Fruit fly (Drosophila melanogaster) whole organism, embryonic: ENCODE measurements around the gene Tango5.

ENCODE experiments used
- Atf3 ChIP-seq: fragments of 200-800 bp; sonication (Bioruptor generic); optimal IDR thresholded peaks from 3 replicates; lab custom pipeline; 2016; ENCODE audit warnings: missing biosample characterization, missing genetic modification characterization
- BtbVII ChIP-seq: fragments of 200-800 bp; sonication (Bioruptor generic); optimal IDR thresholded peaks from 3 replicates; lab custom pipeline; 2017; ENCODE audit warnings: missing biosample characterization, mild to moderate bottlenecking, missing genetic modification characterization
- C15 ChIP-seq: fragments of 200-800 bp; sonication (Bioruptor generic); IDR thresholded peaks from 3 replicates; pipeline ENCODE4 v1.3.6; 2022; ENCODE audit warnings: missing biosample characterization, missing genetic modification characterization
- CG10565 ChIP-seq: fragments of 200-800 bp; sonication (Bioruptor generic); optimal IDR thresholded peaks from 3 replicates; lab custom pipeline; 2016; ENCODE audit warnings: missing biosample characterization, mild to moderate bottlenecking, missing genetic modification characterization
- CG12071 ChIP-seq: fragments of 200-800 bp; sonication (Bioruptor generic); optimal IDR thresholded peaks from 3 replicates; lab custom pipeline; 2018; ENCODE audit warnings: missing biosample characterization, mild to moderate bottlenecking, missing genetic modification characterization
- CG12219 ChIP-seq: fragments of 200-800 bp; sonication (Bioruptor generic); optimal IDR thresholded peaks from 3 replicates; lab custom pipeline; 2018; ENCODE audit warnings: missing biosample characterization, mild to moderate bottlenecking, missing genetic modification characterization
- CG12769 ChIP-seq: fragments of 200-800 bp; sonication (Bioruptor generic); optimal IDR thresholded peaks from 2 replicates; lab custom pipeline; 2019; ENCODE audit warnings: missing biosample characterization, mild to moderate bottlenecking, missing genetic modification characterization, moderate library complexity
- CG14014 ChIP-seq: fragments of 200-800 bp; sonication (Bioruptor generic); IDR thresholded peaks from 2 replicates; pipeline ENCODE4 v1.3.6; 2022; ENCODE audit warnings: missing biosample characterization, missing genetic modification characterization
- CG15479 ChIP-seq: fragments of 200-800 bp; sonication (Bioruptor generic); optimal IDR thresholded peaks from 3 replicates; lab custom pipeline; 2019; ENCODE audit warnings: missing biosample characterization, mild to moderate bottlenecking, missing genetic modification characterization, moderate library complexity
- CG17612 ChIP-seq: fragments of 200-800 bp; sonication (Bioruptor generic); IDR thresholded peaks from 2 replicates; pipeline ENCODE4 v1.3.6; 2022; ENCODE audit warnings: missing biosample characterization, missing genetic modification characterization
- CG1832 ChIP-seq: fragments of 200-800 bp; sonication (Bioruptor generic); optimal IDR thresholded peaks from 2 replicates; lab custom pipeline; 2017; ENCODE audit warnings: missing biosample characterization, mild to moderate bottlenecking, missing genetic modification characterization, inconsistent platforms
- CG18619 ChIP-seq: fragments of 200-800 bp; sonication (Bioruptor generic); optimal IDR thresholded peaks from 3 replicates; lab custom pipeline; 2017; ENCODE audit warnings: missing biosample characterization, mild to moderate bottlenecking, missing genetic modification characterization
- CG2116 ChIP-seq: fragments of 200-800 bp; sonication (Bioruptor generic); optimal IDR thresholded peaks from 3 replicates; lab custom pipeline; 2018; ENCODE audit warnings: missing biosample characterization, mild to moderate bottlenecking, missing genetic modification characterization
- CG2202 ChIP-seq: fragments of 200-800 bp; sonication (Bioruptor generic); optimal IDR thresholded peaks from 2 replicates; lab custom pipeline; 2018; ENCODE audit warnings: missing biosample characterization, mild to moderate bottlenecking, missing genetic modification characterization
- CG30431 ChIP-seq: fragments of 200-800 bp; sonication (Bioruptor generic); optimal IDR thresholded peaks from 2 replicates; lab custom pipeline; 2017; ENCODE audit warnings: missing biosample characterization, missing genetic modification characterization
- CG4617 ChIP-seq: fragments of 200-800 bp; sonication (Bioruptor generic); optimal IDR thresholded peaks from 3 replicates; lab custom pipeline; 2016; ENCODE audit warnings: missing biosample characterization, missing genetic modification characterization, borderline replicate concordance
- CG7963 ChIP-seq: fragments of 200-800 bp; sonication (Bioruptor generic); IDR thresholded peaks from 3 replicates; pipeline ENCODE4 v1.3.6; 2022; ENCODE audit warnings: missing biosample characterization, missing genetic modification characterization; ENCODE audit not compliant: partially characterized antibody
- CG9215 ChIP-seq: fragments of 200-800 bp; sonication (Bioruptor generic); IDR thresholded peaks from 2 replicates; pipeline ENCODE4 v1.3.6; 2022; ENCODE audit warnings: missing biosample characterization, missing genetic modification characterization
- CG9817 ChIP-seq: fragments of 200-800 bp; sonication (Bioruptor generic); optimal IDR thresholded peaks from 2 replicates; lab custom pipeline; 2018; ENCODE audit warnings: missing biosample characterization, mild to moderate bottlenecking, missing genetic modification characterization, moderate library complexity
- Doc2 ChIP-seq: fragments of 200-800 bp; sonication (Bioruptor generic); IDR thresholded peaks from 2 replicates; pipeline ENCODE4 v1.3.6; 2022; ENCODE audit warnings: missing biosample characterization, missing genetic modification characterization
- Drgx ChIP-seq: fragments of 200-800 bp; sonication (Bioruptor generic); IDR thresholded peaks from 2 replicates; pipeline ENCODE4 v1.3.6; 2022; ENCODE audit warnings: missing biosample characterization, missing genetic modification characterization
- Fer2 ChIP-seq: fragments of 200-800 bp; sonication (Bioruptor generic); optimal IDR thresholded peaks from 2 replicates; lab custom pipeline; 2018; ENCODE audit warnings: missing biosample characterization, mild to moderate bottlenecking, missing genetic modification characterization, moderate library complexity
- HHEX ChIP-seq: fragments of 200-800 bp; sonication (Bioruptor generic); optimal IDR thresholded peaks from 3 replicates; lab custom pipeline; 2017; ENCODE audit warnings: missing biosample characterization, mild to moderate bottlenecking, missing genetic modification characterization, missing genetic modification reagents
- HLH3B ChIP-seq: fragments of 200-800 bp; sonication (Bioruptor generic); IDR thresholded peaks from 2 replicates; pipeline ENCODE4 v1.3.6; 2022; ENCODE audit warnings: missing biosample characterization, missing genetic modification characterization
- HLH54F ChIP-seq: fragments of 200-800 bp; sonication (Bioruptor generic); optimal IDR thresholded peaks from 3 replicates; lab custom pipeline; 2016; ENCODE audit warnings: missing biosample characterization, missing genetic modification characterization
- Med ChIP-seq: fragments of 200-800 bp; sonication (Bioruptor generic); peaks from one replicate; lab custom pipeline; 2016; ENCODE audit warnings: missing biosample characterization, missing genetic modification characterization, mild to moderate bottlenecking, inconsistent platforms, moderate library complexity
- Mes4 ChIP-seq: fragments of 200-800 bp; sonication (Bioruptor generic); optimal IDR thresholded peaks from 2 replicates; lab custom pipeline; 2016; ENCODE audit warnings: missing biosample characterization, missing genetic modification characterization
- NC2β ChIP-seq: fragments of 200-800 bp; sonication (Bioruptor generic); optimal IDR thresholded peaks from 2 replicates; lab custom pipeline; 2016; ENCODE audit warnings: missing biosample characterization, missing genetic modification characterization
- NK7.1 ChIP-seq: fragments of 200-800 bp; sonication (Bioruptor generic); optimal IDR thresholded peaks from 3 replicates; lab custom pipeline; 2016; ENCODE audit warnings: missing biosample characterization, missing genetic modification characterization
- Pdp1 ChIP-seq, 2 experiments: fragments of 200-800 bp; sonication (Bioruptor generic); optimal IDR thresholded peaks; 3 replicates each; lab custom pipeline; 2016; ENCODE audit warnings: missing biosample characterization in 2 of 2, missing genetic modification characterization in 2 of 2, mild to moderate bottlenecking in 1 of 2, moderate library complexity in 1 of 2
- Rx ChIP-seq: fragments of 200-800 bp; sonication (Bioruptor generic); IDR thresholded peaks from 2 replicates; pipeline ENCODE4 v1.3.6; 2022; ENCODE audit warnings: missing biosample characterization, missing genetic modification characterization
- YL-1 ChIP-seq: fragments of 200-800 bp; sonication (Bioruptor generic); optimal IDR thresholded peaks from 3 replicates; lab custom pipeline; 2017; ENCODE audit warnings: missing biosample characterization, mild to moderate bottlenecking, missing genetic modification characterization
- abd-A ChIP-seq: fragments of 200-800 bp; sonication (Bioruptor generic); optimal IDR thresholded peaks from 3 replicates; lab custom pipeline; 2019; ENCODE audit warnings: missing biosample characterization, mild to moderate bottlenecking, missing genetic modification characterization, moderate library complexity
- caup ChIP-seq: fragments of 200-800 bp; sonication (Bioruptor generic); optimal IDR thresholded peaks from 3 replicates; lab custom pipeline; 2017; ENCODE audit warnings: missing biosample characterization, mild to moderate bottlenecking, missing genetic modification characterization, moderate library complexity; ENCODE audit not compliant: severe bottlenecking
- crol ChIP-seq: fragments of 200-800 bp; sonication (Bioruptor generic); IDR thresholded peaks from 2 replicates; pipeline ENCODE4 v1.3.6; 2022; ENCODE audit warnings: missing biosample characterization, missing genetic modification characterization
- danr ChIP-seq: fragments of 200-800 bp; sonication (Bioruptor generic); IDR thresholded peaks from 2 replicates; pipeline ENCODE4 v1.3.6; 2022; ENCODE audit warnings: missing biosample characterization, missing genetic modification characterization
- dpn ChIP-seq, 2 experiments: fragments of 200-800 bp; sonication (Bioruptor generic); optimal IDR thresholded peaks; 3 replicates each; lab custom pipeline; 2016; ENCODE audit warnings: missing biosample characterization in 2 of 2, missing genetic modification characterization in 2 of 2
- en ChIP-seq: fragments of 200-800 bp; sonication (Bioruptor generic); optimal IDR thresholded peaks from 2 replicates; lab custom pipeline; 2016; ENCODE audit warnings: missing biosample characterization, missing genetic modification characterization
- exex ChIP-seq: fragments of 200-800 bp; sonication (Bioruptor generic); optimal IDR thresholded peaks from 4 replicates; lab custom pipeline; 2018; ENCODE audit warnings: missing biosample characterization, mild to moderate bottlenecking, missing genetic modification characterization, moderate library complexity
- grau ChIP-seq: fragments of 200-800 bp; optimal IDR thresholded peaks from 3 replicates; lab custom pipeline; 2019; ENCODE audit warnings: missing biosample characterization, mild to moderate bottlenecking, missing genetic modification characterization, moderate library complexity
- grn ChIP-seq: fragments of 200-800 bp; sonication (Bioruptor generic); optimal IDR thresholded peaks from 3 replicates; lab custom pipeline; 2017; ENCODE audit warnings: missing biosample characterization, missing genetic modification characterization
- lab ChIP-seq: fragments of 200-800 bp; sonication (Bioruptor generic); optimal IDR thresholded peaks from 3 replicates; lab custom pipeline; 2017; ENCODE audit warnings: missing biosample characterization, missing genetic modification characterization, mild to moderate bottlenecking, moderate library complexity, missing genetic modification reagents
- nerfin-2 ChIP-seq: fragments of 200-800 bp; sonication (Bioruptor generic); IDR thresholded peaks from 2 replicates; pipeline ENCODE4 v1.3.6; 2022; ENCODE audit warnings: missing biosample characterization, missing genetic modification characterization; ENCODE audit not compliant: partially characterized antibody
- pb ChIP-seq: fragments of 200-800 bp; sonication (Bioruptor generic); optimal IDR thresholded peaks from 3 replicates; lab custom pipeline; 2016; ENCODE audit warnings: missing biosample characterization, missing genetic modification characterization
- pnt ChIP-seq: fragments of 200-800 bp; sonication (Bioruptor generic); optimal IDR thresholded peaks from 3 replicates; lab custom pipeline; 2016; ENCODE audit warnings: missing biosample characterization, missing genetic modification characterization
- sd ChIP-seq: fragments of 200-800 bp; sonication (Bioruptor generic); optimal IDR thresholded peaks from 3 replicates; lab custom pipeline; 2018; ENCODE audit warnings: missing biosample characterization, mild to moderate bottlenecking, missing genetic modification characterization, moderate library complexity
- sob ChIP-seq: fragments of 200-800 bp; sonication (Bioruptor generic); IDR thresholded peaks from 2 replicates; pipeline ENCODE4 v1.3.6; 2022; ENCODE audit warnings: missing biosample characterization, missing genetic modification characterization
- stwl ChIP-seq: fragments of 200-800 bp; sonication (Bioruptor generic); optimal IDR thresholded peaks from 3 replicates; lab custom pipeline; 2018; ENCODE audit warnings: missing biosample characterization, mild to moderate bottlenecking, missing genetic modification characterization, moderate library complexity
- wek ChIP-seq: fragments of 200-800 bp; sonication (Bioruptor generic); optimal IDR thresholded peaks from 3 replicates; lab custom pipeline; 2018; ENCODE audit warnings: missing biosample characterization, mild to moderate bottlenecking, missing genetic modification characterization, moderate library complexity

Gene Tango5

DNA sequence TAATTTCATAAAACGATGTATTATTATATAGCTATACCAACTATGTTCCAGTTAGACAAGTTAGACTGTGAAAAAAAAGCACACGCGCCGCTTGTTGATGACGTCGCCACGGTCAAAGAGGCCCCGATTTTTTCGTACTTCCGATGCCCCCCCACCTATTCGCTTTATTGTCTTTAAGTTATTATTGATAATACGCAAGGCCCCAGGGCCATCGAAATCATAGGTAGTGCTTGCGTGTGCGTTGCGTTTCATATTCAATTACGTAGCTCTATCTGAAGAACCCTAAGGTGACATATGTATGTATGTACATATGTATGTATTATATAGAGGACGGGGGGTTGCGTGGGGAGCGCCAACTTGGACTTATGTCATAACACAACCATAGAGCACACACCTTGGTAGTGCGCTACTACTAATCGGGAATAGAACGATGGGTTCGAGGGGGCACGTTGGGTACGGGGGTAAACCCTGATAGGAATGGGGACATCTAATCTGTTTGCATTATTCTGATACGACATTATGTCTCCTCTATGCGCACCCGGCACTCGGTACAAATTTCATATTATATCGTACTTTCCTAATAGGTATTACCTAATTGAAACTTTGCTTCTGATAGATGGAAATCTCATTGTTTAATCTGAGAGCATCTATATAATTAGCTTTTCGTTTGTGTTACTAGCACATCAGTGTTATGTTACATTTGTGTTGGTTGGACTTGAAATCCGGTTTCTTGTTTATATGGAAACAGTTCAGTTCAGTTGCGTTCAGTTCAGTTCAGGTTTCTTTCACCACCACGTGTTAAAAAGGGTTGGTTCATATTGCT is 24.4 kb downstream of the Tango5 start (continued):
- no peak for TF ChIP-seq Rx (GFP tag; lab: Robert Waterston, UW)
- peak; percentile 50 for TF ChIP-seq lab
- TF ChIP-seq CG2116 (GFP tag; lab: Kevin White, UChicago), result no peak
- no peak for TF ChIP-seq CG12219
- no peak for TF ChIP-seq Doc2 (GFP tag; lab: Robert Waterston, UW)
- no peak for TF ChIP-seq CG17612 (GFP tag; lab: Robert Waterston, UW)
- TF ChIP-seq grau (tag; lab: Kevin White, UChicago), result no peak
- TF ChIP-seq pb, result no peak
- TF ChIP-seq CG7963 (GFP tag; lab: Robert Waterston, UW), result no peak
- TF ChIP-seq exex (tag; lab: Kevin White, UChicago), result peak; percentile 90
- TF ChIP-seq CG9215 (GFP tag; lab: Robert Waterston, UW), result no peak
- TF ChIP-seq stwl (tag; lab: Kevin White, UChicago), result no peak
- TF ChIP-seq CG9817 (tag; lab: Kevin White, UChicago), result no peak
- TF ChIP-seq HHEX (GFP tag; lab: Kevin White, UChicago), result peak; percentile 22
- TF ChIP-seq CG12769, result peak; percentile 69
- TF ChIP-seq Atf3 (GFP tag; lab: Kevin White, UChicago), result no peak
- TF ChIP-seq grn (GFP tag; lab: Kevin White, UChicago), result peak; percentile 89
- TF ChIP-seq CG1832 (GFP tag; lab: Kevin White, UChicago), result no peak
- peak; percentile 6 for TF ChIP-seq caup
- TF ChIP-seq nerfin-2 (GFP tag; lab: Robert Waterston, UW), result no peak
- no peak for TF ChIP-seq HLH54F (GFP tag; lab: Kevin White, UChicago)
- TF ChIP-seq danr (GFP tag; lab: Robert Waterston, UW), result no peak
- no peak for TF ChIP-seq NK7.1
- TF ChIP-seq CG14014, result no peak
- TF ChIP-seq Pdp1 (GFP tag; optimal IDR thresholded peaks at IDR 0.05; lab: Kevin White, UChicago), result peak in 1 of 2 experiments; percentile 99
- no peak for TF ChIP-seq CG30431 (GFP tag; lab: Kevin White, UChicago)
- TF ChIP-seq CG10565 (GFP tag; lab: Kevin White, UChicago), result no peak
- TF ChIP-seq abd-A (tag; lab: Kevin White, UChicago), result no peak
- no peak for TF ChIP-seq Drgx (GFP tag; lab: Robert Waterston, UW)
- TF ChIP-seq HLH3B, result 0 out of 2 replicates have a peak, but pooled peaks have one; percentile 9
- TF ChIP-seq Fer2, result no peak
- 0 out of 2 replicates have a peak, but pooled peaks have one; percentile 12 for TF ChIP-seq sob (GFP tag; lab: Robert Waterston, UW)
- TF ChIP-seq dpn (GFP tag; optimal IDR thresholded peaks at IDR 0.05; lab: Kevin White, UChicago), result no peak
- no peak for TF ChIP-seq pnt (GFP tag; lab: Kevin White, UChicago)
- TF ChIP-seq sd (tag; lab: Kevin White, UChicago), result peak; percentile 44
- no peak for TF ChIP-seq CG15479 (GFP tag; lab: Kevin White, UChicago)
- peak; percentile 57 for TF ChIP-seq Med (GFP tag; lab: Kevin White, UChicago)
- TF ChIP-seq en (GFP tag; lab: Kevin White, UChicago), result no peak
- no peak for TF ChIP-seq NC2β (GFP tag; lab: Kevin White, UChicago)
- TF ChIP-seq CG12071 (GFP tag; lab: Kevin White, UChicago), result no peak
- TF ChIP-seq YL-1 (GFP tag; lab: Kevin White, UChicago), result no peak
- no peak for TF ChIP-seq CG18619 (GFP tag; lab: Kevin White, UChicago)
- TF ChIP-seq BtbVII, result peak; percentile 17
- no peak for TF ChIP-seq CG2202
- no peak for TF ChIP-seq Mes4 (GFP tag; lab: Kevin White, UChicago)
- peak; percentile 95 for TF ChIP-seq crol (GFP tag; lab: Robert Waterston, UW)
- no peak for TF ChIP-seq wek (GFP tag; lab: Kevin White, UChicago)
- TF ChIP-seq CG4617 (GFP tag; lab: Kevin White, UChicago), result no peak
- no peak for TF ChIP-seq C15 (GFP tag; lab: Robert Waterston, UW)
